Worm (Caenorhabditis elegans) whole organism, L2 larva: ENCODE measurements around the gene T28A11.19.

Source experiments
- R02D3.7 ChIP-seq: fragments of 150-350 bp; optimal IDR thresholded peaks from 2 replicates; lab custom pipeline; 2014; ENCODE audit warnings: missing biosample characterization, missing genetic modification characterization
- alr-1 ChIP-seq: fragments of 150-350 bp; optimal IDR thresholded peaks from 2 replicates; lab custom pipeline; 2014; ENCODE audit warnings: missing biosample characterization, missing genetic modification characterization
- aly-2 ChIP-seq: fragments of 150-350 bp; optimal IDR thresholded peaks from 2 replicates; lab custom pipeline; 2014; ENCODE audit warnings: missing biosample characterization, missing genetic modification characterization
- ama-1 ChIP-seq: fragments of 150-350 bp; optimal IDR thresholded peaks from 2 replicates; lab custom pipeline; 2018; ENCODE audit warnings: inconsistent platforms
- crh-2 ChIP-seq: sonication (generic microtip); optimal IDR thresholded peaks from 2 replicates; lab custom pipeline; 2017; ENCODE audit warnings: missing biosample characterization, missing genetic modification characterization
- dmd-4 ChIP-seq: sonication (generic microtip); optimal IDR thresholded peaks from 2 replicates; lab custom pipeline; 2017; ENCODE audit warnings: missing biosample characterization, missing genetic modification characterization
- egl-27 ChIP-seq: sonication (generic microtip); optimal IDR thresholded peaks from 3 replicates; lab custom pipeline; 2017; ENCODE audit warnings: missing biosample characterization, missing genetic modification reagents, missing genetic modification characterization
- elt-1 ChIP-seq: fragments of 150-350 bp; optimal IDR thresholded peaks from 2 replicates; lab custom pipeline; 2014; ENCODE audit warnings: missing biosample characterization, missing genetic modification characterization
- nhr-11 ChIP-seq: fragments of 150-350 bp; optimal IDR thresholded peaks from 2 replicates; lab custom pipeline; 2014; ENCODE audit warnings: missing biosample characterization, missing genetic modification characterization
- nhr-12 ChIP-seq: fragments of 150-350 bp; optimal IDR thresholded peaks from 2 replicates; lab custom pipeline; 2014; ENCODE audit warnings: missing biosample characterization, missing genetic modification characterization
- nhr-237 ChIP-seq: fragments of 150-350 bp; optimal IDR thresholded peaks from 2 replicates; lab custom pipeline; 2014; ENCODE audit warnings: missing biosample characterization, missing genetic modification characterization
- sma-3 ChIP-seq: sonication (generic microtip); optimal IDR thresholded peaks from 2 replicates; lab custom pipeline; 2016; ENCODE audit warnings: missing genetic modification reagents, missing genetic modification characterization, missing compliant biosample characterization
- unc-62 ChIP-seq: fragments of 150-350 bp; optimal IDR thresholded peaks from 2 replicates; lab custom pipeline; 2014; ENCODE audit warnings: missing biosample characterization, missing genetic modification reagents, missing genetic modification characterization
- ztf-11 ChIP-seq: sonication (generic microtip); optimal IDR thresholded peaks from 2 replicates; lab custom pipeline; 2017; ENCODE audit warnings: missing biosample characterization, missing genetic modification characterization

DNA sequence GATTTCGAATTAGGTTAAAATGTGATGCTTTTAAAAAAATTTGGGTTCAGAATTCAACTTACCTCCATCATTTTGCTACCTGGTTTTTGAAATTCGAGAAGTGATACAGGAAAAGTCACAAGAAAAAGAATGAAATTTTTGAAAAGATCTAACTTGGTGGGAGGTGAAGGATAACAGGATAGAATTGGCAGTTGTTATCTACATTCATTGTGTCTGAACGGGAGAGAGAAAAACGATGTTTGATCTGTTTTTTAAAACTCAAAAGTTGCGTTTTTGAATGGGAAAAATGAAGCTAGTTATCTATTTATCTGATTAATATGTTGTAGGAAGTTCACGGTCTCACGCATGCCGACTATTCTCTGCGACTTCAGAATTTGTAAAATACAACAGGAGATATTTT, 18.0 kb upstream of the T28A11.19 start, which contains the start of gene F35F10.7:
- TF ChIP-seq elt-1 (tag; lab: Kevin White, UChicago) (no peak), alr-1 (no peak), dmd-4 (no peak), egl-27 (tag; lab: Kevin White, UChicago) (no peak), ama-1 (no peak), nhr-237 (no peak), nhr-12 (tag; lab: Kevin White, UChicago) (no peak), aly-2 (tag; lab: Kevin White, UChicago) (no peak), crh-2 (no peak), sma-3 (GFP tag; lab: Kevin White, UChicago) (no peak), nhr-11 (no peak), unc-62 (GFP tag; lab: Kevin White, UChicago) (no peak), R02D3.7 (tag; lab: Kevin White, UChicago) (no peak), ztf-11 (tag; lab: Kevin White, UChicago) (no peak)
